Fruit fly (Drosophila melanogaster): Measurements from ENCODE around the gene cher.

Gene cher

dm6 chr3R:17056183-17056904, 68.8 kb downstream of the cher start:
- TF ChIP-seq insv (optimal IDR thresholded peaks at IDR 0.05) = no peak
- TF ChIP-seq Sin3A (optimal IDR thresholded peaks at IDR 0.05) = no peak
- no peak for TF ChIP-seq Myc (optimal IDR thresholded peaks at IDR 0.05)
- no peak for TF ChIP-seq psq (optimal IDR thresholded peaks at IDR 0.05)
- TF ChIP-seq ttk (optimal IDR thresholded peaks at IDR 0.05) = no peak

DNA sequence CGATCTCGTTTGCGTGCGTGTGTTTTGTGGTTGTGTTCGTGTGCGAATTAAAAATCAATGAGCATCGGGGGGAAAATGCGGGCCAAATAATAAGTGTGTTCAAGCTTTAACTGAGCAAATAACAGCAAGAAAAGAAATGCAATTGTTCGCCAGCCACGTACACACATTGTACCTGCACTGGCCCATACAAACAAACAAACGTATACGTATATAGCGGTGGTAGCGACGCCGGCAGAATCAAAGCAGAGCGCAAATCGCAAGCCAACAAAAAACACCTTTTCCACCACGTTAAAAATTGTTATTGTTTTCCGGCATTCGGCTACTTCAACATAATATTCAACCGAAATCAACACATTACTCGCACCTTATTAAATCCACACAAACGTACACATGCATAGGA, 70.7 kb downstream of the cher start:
- TF ChIP-seq ttk (optimal IDR thresholded peaks at IDR 0.05) = no peak
- no peak for TF ChIP-seq h (optimal IDR thresholded peaks at IDR 0.05)
- no peak for TF ChIP-seq psq (optimal IDR thresholded peaks at IDR 0.05)
- TF ChIP-seq Sin3A (optimal IDR thresholded peaks at IDR 0.05) = no peak
- TF ChIP-seq insv (optimal IDR thresholded peaks at IDR 0.05) = no peak
- TF ChIP-seq Myc (optimal IDR thresholded peaks at IDR 0.05) = no peak

DNA sequence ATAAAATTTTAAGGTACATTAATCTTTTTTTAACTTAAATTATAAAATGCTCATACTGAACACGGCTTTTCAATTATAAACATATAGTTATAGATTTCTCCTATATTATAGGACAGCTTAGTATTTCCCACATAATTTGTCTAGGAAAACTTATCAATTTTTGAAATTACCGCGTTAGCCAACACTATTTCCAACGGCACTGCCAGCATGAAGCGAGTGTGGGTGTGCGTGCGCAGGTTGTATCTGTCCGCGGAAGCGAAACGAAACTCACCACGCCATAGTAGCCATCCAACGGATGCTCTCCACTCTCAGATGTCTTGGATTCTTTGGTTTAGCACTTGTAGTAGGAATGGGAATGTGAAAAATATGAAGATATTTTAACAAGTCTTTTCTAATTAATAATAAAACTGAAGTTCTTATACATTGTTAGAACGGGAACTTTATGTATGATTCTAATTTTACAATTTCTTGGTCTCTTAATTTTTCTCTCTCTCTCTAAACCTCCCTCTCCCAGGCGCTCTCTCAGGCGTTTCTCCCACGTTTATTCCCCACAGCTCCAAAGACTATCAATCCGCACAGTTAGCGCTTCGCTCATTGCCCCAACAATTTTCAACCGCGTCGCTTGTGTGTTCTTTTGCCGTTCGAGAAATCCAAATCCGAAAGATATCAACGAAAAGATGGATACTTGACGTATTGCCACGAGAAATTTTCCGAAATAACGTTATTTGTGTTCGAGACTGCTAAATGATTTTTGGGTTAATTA, 71.6 kb downstream of the cher start, which contains the start of gene Dad:
Gene Dad (plus strand): TSS at position 593 of the 763 bp plus-strand sequence.
- no peak for TF ChIP-seq ttk (optimal IDR thresholded peaks at IDR 0.05)
- no peak for TF ChIP-seq insv (optimal IDR thresholded peaks at IDR 0.05)
- TF ChIP-seq psq (optimal IDR thresholded peaks at IDR 0.05) = no peak
- TF ChIP-seq Sin3A (optimal IDR thresholded peaks at IDR 0.05) = no peak
- TF ChIP-seq Myc (optimal IDR thresholded peaks at IDR 0.05) = no peak

DNA sequence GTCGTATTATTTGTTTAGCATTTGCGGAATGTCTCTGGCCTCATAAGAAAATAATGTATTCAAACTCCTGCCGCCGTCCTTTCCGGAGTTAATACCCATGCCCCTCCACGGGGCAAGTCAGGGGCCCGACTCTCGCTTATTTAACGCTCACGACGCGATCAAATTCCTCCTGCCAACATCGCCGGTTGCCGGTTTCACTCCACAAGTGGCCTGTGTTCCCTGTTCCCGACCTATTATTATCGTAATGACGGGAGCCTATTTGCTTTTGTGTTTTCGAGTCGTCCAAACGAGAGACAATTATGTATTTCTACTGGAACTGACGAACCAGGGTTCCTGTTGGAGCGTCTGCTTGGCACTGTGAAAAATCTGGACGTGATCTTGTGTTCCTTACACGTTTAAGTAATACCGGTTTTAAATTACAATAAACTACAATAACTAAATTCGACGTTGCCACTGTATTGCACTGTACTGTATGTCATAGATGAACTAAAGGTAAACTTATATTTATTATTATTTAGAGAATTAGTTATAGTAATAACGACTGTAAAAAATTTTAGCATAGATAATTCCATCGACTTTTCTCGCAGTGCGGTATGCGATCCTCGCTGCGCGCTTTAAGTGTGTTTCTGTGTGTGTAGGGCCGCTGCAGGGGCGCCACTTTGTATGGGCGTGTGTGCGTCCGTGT, 72.6 kb downstream of the cher start:
- TF ChIP-seq insv (optimal IDR thresholded peaks at IDR 0.05) = no peak
- no peak for TF ChIP-seq h (optimal IDR thresholded peaks at IDR 0.05)
- no peak for TF ChIP-seq ttk (optimal IDR thresholded peaks at IDR 0.05)
- TF ChIP-seq Myc (optimal IDR thresholded peaks at IDR 0.05) = no peak
- TF ChIP-seq psq (optimal IDR thresholded peaks at IDR 0.05) = no peak
- TF ChIP-seq Sin3A (optimal IDR thresholded peaks at IDR 0.05) = no peak

- TF ChIP-seq psq (optimal IDR thresholded peaks at IDR 0.05) = no peak
These were observed 76.3 kb downstream of the cher start for dm6 chr3R:17048867-17049266.

dm6 chr3R:17043570-17043923, 81.6 kb downstream of the cher start:
- no peak for TF ChIP-seq insv (optimal IDR thresholded peaks at IDR 0.05)
- TF ChIP-seq psq (optimal IDR thresholded peaks at IDR 0.05) = no peak
- no peak for TF ChIP-seq ttk (optimal IDR thresholded peaks at IDR 0.05)
- no peak for TF ChIP-seq Sin3A (optimal IDR thresholded peaks at IDR 0.05)
- no peak for TF ChIP-seq Myc (optimal IDR thresholded peaks at IDR 0.05)
- TF ChIP-seq h (optimal IDR thresholded peaks at IDR 0.05) = no peak

- TF ChIP-seq Sin3A (optimal IDR thresholded peaks at IDR 0.05) = no peak
- no peak for TF ChIP-seq ttk (optimal IDR thresholded peaks at IDR 0.05)
- TF ChIP-seq insv (optimal IDR thresholded peaks at IDR 0.05) = no peak
- no peak for TF ChIP-seq psq (optimal IDR thresholded peaks at IDR 0.05)
These were observed 82.2 kb downstream of the cher start, which contains the start of the genes bdwf and Patr-1 for dm6 chr3R:17042838-17043569. TSS of gene bdwf (minus strand) at chr3R:17043136. TSS of gene Patr-1 (plus strand) at chr3R:17043564.
